Worm (Caenorhabditis elegans) whole organism, L4 larva: ENCODE results near the gene Y54G2A.37.
"Not testable (repeated sequence)": the region's sequence is repeated elsewhere in the genome, so short reads cannot be mapped to it uniquely, and the experiment has no call there.

ENCODE experiments used
- D1046.2 ChIP-seq: fragments of 200-800 bp; sonication (Bioruptor generic); IDR thresholded peaks from 2 replicates; pipeline ENCODE4 v1.3.6; 2022; ENCODE audit warnings: missing genetic modification characterization, missing compliant biosample characterization
- F10B5.3 ChIP-seq: sonication (generic microtip); optimal IDR thresholded peaks from 2 replicates; lab custom pipeline; 2016; ENCODE audit warnings: mild to moderate bottlenecking, missing genetic modification characterization, missing compliant biosample characterization
- F37D6.2 ChIP-seq: sonication (generic microtip); optimal IDR thresholded peaks from 2 replicates; lab custom pipeline; 2016; ENCODE audit warnings: mild to moderate bottlenecking, missing genetic modification characterization, missing compliant biosample characterization
- T20F7.1 ChIP-seq: fragments of 200-800 bp; sonication (Bioruptor generic); optimal IDR thresholded peaks from 2 replicates; lab custom pipeline; 2018; ENCODE audit warnings: mild to moderate bottlenecking, missing genetic modification characterization, missing compliant biosample characterization
- T26A8.4 ChIP-seq: fragments of 200-800 bp; sonication (Bioruptor generic); IDR thresholded peaks from 2 replicates; pipeline ENCODE4 v1.3.6; 2022; ENCODE audit warnings: missing genetic modification characterization, missing compliant biosample characterization
- Y105C5A.15 ChIP-seq: fragments of 200-800 bp; sonication (Bioruptor generic); IDR thresholded peaks from 2 replicates; pipeline ENCODE4 v1.3.6; 2022; ENCODE audit warnings: missing genetic modification characterization, missing compliant biosample characterization
- ama-1 ChIP-seq: fragments of 150-350 bp; optimal IDR thresholded peaks from 2 replicates; lab custom pipeline; 2014; ENCODE audit warnings: inconsistent platforms, mixed read lengths
- arid-1 ChIP-seq: fragments of 200-800 bp; sonication (Bioruptor generic); conservative IDR thresholded peaks from 2 replicates; pipeline ENCODE4 v1.3.6; 2022; ENCODE audit warnings: missing genetic modification reagents, missing genetic modification characterization, missing compliant biosample characterization
- attf-4 ChIP-seq: sonication (generic microtip); optimal IDR thresholded peaks from 3 replicates; lab custom pipeline; 2017; ENCODE audit warnings: missing biosample characterization, missing genetic modification characterization
- ceh-28 ChIP-seq: fragments of 150-350 bp; optimal IDR thresholded peaks from 2 replicates; lab custom pipeline; 2014; ENCODE audit warnings: missing biosample characterization, missing genetic modification reagents, missing genetic modification characterization
- ceh-32 ChIP-seq: sonication (generic microtip); optimal IDR thresholded peaks from 2 replicates; lab custom pipeline; 2016; ENCODE audit warnings: mild to moderate bottlenecking, missing genetic modification characterization, missing compliant biosample characterization; ENCODE audit not compliant: poor library complexity
- ceh-82 ChIP-seq: sonication (generic microtip); optimal IDR thresholded peaks from 2 replicates; lab custom pipeline; 2017; ENCODE audit warnings: missing biosample characterization, missing genetic modification characterization
- daf-12 ChIP-seq: fragments of 150-350 bp; optimal IDR thresholded peaks from 2 replicates; lab custom pipeline; 2014; ENCODE audit warnings: missing biosample characterization, missing genetic modification reagents, missing genetic modification characterization
- daf-16 ChIP-seq, 3 experiments: sonication (generic microtip); optimal IDR thresholded peaks; 2 replicates each; lab custom pipeline; 2016 to 2017; ENCODE audit warnings: missing genetic modification characterization in 3 of 3, missing genetic modification reagents in 3 of 3, mild to moderate bottlenecking in 2 of 3, missing compliant biosample characterization in 2 of 3, missing biosample characterization in 1 of 3, moderate library complexity in 1 of 3
- dmd-8 ChIP-seq: fragments of 200-800 bp; sonication (Bioruptor generic); IDR thresholded peaks from 2 replicates; pipeline ENCODE4 v1.3.6; 2022; ENCODE audit warnings: missing genetic modification characterization, missing compliant biosample characterization
- dpl-1 ChIP-seq: fragments of 150-350 bp; optimal IDR thresholded peaks from 2 replicates; lab custom pipeline; 2014; ENCODE audit warnings: missing biosample characterization, missing genetic modification reagents, missing genetic modification characterization
- egl-27 ChIP-seq: sonication (generic microtip); optimal IDR thresholded peaks from 3 replicates; lab custom pipeline; 2017; ENCODE audit warnings: missing biosample characterization, missing genetic modification reagents, missing genetic modification characterization
- egl-43 ChIP-seq: fragments of 200-800 bp; sonication (Bioruptor generic); IDR thresholded peaks from 2 replicates; pipeline ENCODE4 v1.3.6; 2022; ENCODE audit warnings: missing genetic modification reagents, missing genetic modification characterization, missing compliant biosample characterization
- hif-1 ChIP-seq, 2 experiments: sonication (generic microtip); optimal IDR thresholded peaks; 2 replicates each; lab custom pipeline; 2016 to 2017; ENCODE audit warnings: missing compliant biosample characterization in 2 of 2, missing genetic modification characterization in 2 of 2, missing genetic modification reagents in 2 of 2, missing genotype in 2 of 2, mild to moderate bottlenecking in 1 of 2
- hlh-11 ChIP-seq: fragments of 200-800 bp; sonication (Bioruptor generic); optimal IDR thresholded peaks from 2 replicates; lab custom pipeline; 2018; ENCODE audit warnings: mild to moderate bottlenecking, missing genetic modification characterization, missing compliant biosample characterization
- hmg-1.1 ChIP-seq: fragments of 200-800 bp; sonication (Bioruptor generic); IDR thresholded peaks from 2 replicates; pipeline ENCODE4 v1.3.6; 2022; ENCODE audit warnings: missing genetic modification reagents, missing genetic modification characterization, missing compliant biosample characterization
- lim-7 ChIP-seq: fragments of 200-800 bp; sonication (Bioruptor generic); IDR thresholded peaks from 2 replicates; pipeline ENCODE4 v1.3.6; 2022; ENCODE audit warnings: missing genetic modification characterization, missing compliant biosample characterization
- lin-13 ChIP-seq: fragments of 150-350 bp; optimal IDR thresholded peaks from 2 replicates; lab custom pipeline; 2014; ENCODE audit warnings: missing biosample characterization, missing genetic modification reagents, missing genetic modification characterization
- lin-15B ChIP-seq: fragments of 150-350 bp; sonication (generic microtip); optimal IDR thresholded peaks from 3 replicates; lab custom pipeline; 2014; ENCODE audit warnings: missing biosample characterization, missing genetic modification characterization
- lin-29 ChIP-seq: fragments of 200-800 bp; sonication (Bioruptor generic); IDR thresholded peaks from 2 replicates; pipeline ENCODE4 v1.3.6; 2022; ENCODE audit warnings: missing genetic modification reagents, missing genetic modification characterization, missing compliant biosample characterization
- lsy-2 ChIP-seq, 2 experiments: fragments of 150-350 bp in 1 of 2; sonication (generic microtip) in 1 of 2; optimal IDR thresholded peaks; 2 replicates each; lab custom pipeline; 2014 to 2017; ENCODE audit warnings: missing biosample characterization in 2 of 2, missing genetic modification characterization in 2 of 2
- madf-9 ChIP-seq: fragments of 200-800 bp; sonication (Bioruptor generic); conservative IDR thresholded peaks from 2 replicates; pipeline ENCODE4 v1.3.6; 2022; ENCODE audit warnings: missing genetic modification reagents, missing genetic modification characterization, missing compliant biosample characterization
- mdl-1 ChIP-seq, 2 experiments: fragments of 150-350 bp in 1 of 2; sonication (generic microtip) in 1 of 2; optimal IDR thresholded peaks; 2 replicates each; lab custom pipeline; 2014 to 2017; ENCODE audit warnings: missing biosample characterization in 2 of 2, missing genetic modification characterization in 2 of 2
- mes-2 ChIP-seq: sonication (generic microtip); optimal IDR thresholded peaks from 2 replicates; lab custom pipeline; 2016; ENCODE audit warnings: missing genotype, mild to moderate bottlenecking, missing genetic modification characterization, missing compliant biosample characterization; ENCODE audit not compliant: poor library complexity, severe bottlenecking
- mxl-3 ChIP-seq: fragments of 200-800 bp; sonication (Bioruptor generic); optimal IDR thresholded peaks from 2 replicates; lab custom pipeline; 2018; ENCODE audit warnings: mild to moderate bottlenecking, missing genetic modification characterization, missing compliant biosample characterization
- nhr-10 ChIP-seq: fragments of 150-350 bp; optimal IDR thresholded peaks from 2 replicates; lab custom pipeline; 2014; ENCODE audit warnings: missing biosample characterization, missing genetic modification characterization
- nhr-102 ChIP-seq: sonication (generic microtip); optimal IDR thresholded peaks from 2 replicates; lab custom pipeline; 2016; ENCODE audit warnings: mild to moderate bottlenecking, missing genetic modification characterization, moderate library complexity, missing compliant biosample characterization
- nhr-11 ChIP-seq: fragments of 150-350 bp; optimal IDR thresholded peaks from 2 replicates; lab custom pipeline; 2014; ENCODE audit warnings: missing biosample characterization, missing genetic modification characterization
- nhr-111 ChIP-seq: fragments of 200-800 bp; sonication (Bioruptor generic); optimal IDR thresholded peaks from 2 replicates; lab custom pipeline; 2018; ENCODE audit warnings: mild to moderate bottlenecking, missing genetic modification characterization, missing compliant biosample characterization
- nhr-28 ChIP-seq: fragments of 150-350 bp; optimal IDR thresholded peaks from 2 replicates; lab custom pipeline; 2014; ENCODE audit warnings: missing biosample characterization, missing genetic modification characterization
- nhr-42 ChIP-seq: fragments of 200-800 bp; sonication (Bioruptor generic); IDR thresholded peaks from 2 replicates; pipeline ENCODE4 v1.3.6; 2022; ENCODE audit warnings: missing genetic modification characterization, missing compliant biosample characterization
- nhr-6 ChIP-seq: fragments of 150-350 bp; optimal IDR thresholded peaks from 2 replicates; lab custom pipeline; 2014; ENCODE audit warnings: missing biosample characterization, missing genetic modification characterization
- pha-4 ChIP-seq, 2 experiments: fragments of 150-350 bp in 1 of 2; fragments of 200-800 bp in 1 of 2; sonication (Bioruptor generic) in 1 of 2; IDR thresholded peaks in 1 of 2; optimal IDR thresholded peaks in 1 of 2; 2 replicates each; pipeline versions ENCODE4 v1.3.6 to Lab custom; 2014 to 2022; ENCODE audit warnings: missing genetic modification characterization in 2 of 2, missing genetic modification reagents in 2 of 2, missing biosample characterization in 1 of 2, missing compliant biosample characterization in 1 of 2
- pqm-1 ChIP-seq: sonication (generic microtip); optimal IDR thresholded peaks from 2 replicates; lab custom pipeline; 2017; ENCODE audit warnings: missing biosample characterization, missing genetic modification characterization
- rbr-2 ChIP-seq: sonication (generic microtip); optimal IDR thresholded peaks from 2 replicates; lab custom pipeline; 2016; ENCODE audit warnings: missing genotype, missing genetic modification characterization, missing compliant biosample characterization
- set-16 ChIP-seq: fragments of 200-800 bp; sonication (Bioruptor generic); IDR thresholded peaks from 2 replicates; pipeline ENCODE4 v1.3.6; 2022; ENCODE audit warnings: missing genetic modification reagents, missing genetic modification characterization, missing compliant biosample characterization
- spr-1 ChIP-seq: sonication (generic microtip); optimal IDR thresholded peaks from 2 replicates; lab custom pipeline; 2016; ENCODE audit warnings: mild to moderate bottlenecking, missing genetic modification characterization, missing compliant biosample characterization
- spr-3 ChIP-seq: fragments of 200-800 bp; sonication (Bioruptor generic); optimal IDR thresholded peaks from 2 replicates; lab custom pipeline; 2018; ENCODE audit warnings: mild to moderate bottlenecking, missing genetic modification characterization, missing compliant biosample characterization
- tra-1 ChIP-seq: fragments of 200-800 bp; sonication (Bioruptor generic); IDR thresholded peaks from 2 replicates; pipeline ENCODE4 v1.3.6; 2022; ENCODE audit warnings: missing genetic modification reagents, missing genetic modification characterization, missing compliant biosample characterization
- unc-62 ChIP-seq, 3 experiments: fragments of 150-350 bp in 1 of 3; sonication (generic microtip); optimal IDR thresholded peaks in 2 of 3; peaks in 1 of 3; 1 replicate in 1 of 3; 2 replicates in 2 of 3; lab custom pipeline; 2014 to 2017; ENCODE audit warnings: missing biosample characterization in 3 of 3, missing genetic modification characterization in 3 of 3, missing genetic modification reagents in 3 of 3, missing genotype in 1 of 3
- zag-1 ChIP-seq: fragments of 150-350 bp; optimal IDR thresholded peaks from 2 replicates; lab custom pipeline; 2014; ENCODE audit warnings: missing biosample characterization, missing genetic modification characterization

The Y54G2A.37 gene

ce11 chrIV:2788389-2788788 lies 32.1 kb upstream of the Y54G2A.37 start, which contains the start of gene atln-1:
Gene atln-1 (plus strand): TSS chrIV:2788689.
- not testable (repeated sequence) for TF ChIP-seq rbr-2 (tag; lab: Kevin White, UChicago); lim-7 (GFP tag; lab: Robert Waterston, UW); pqm-1 (tag; lab: Kevin White, UChicago)
- TF ChIP-seq, all 104 proteins: peak for 0; not testable (repeated sequence) for 104

ce11 chrIV:2793956-2794355 lies 26.6 kb upstream of the Y54G2A.37 start:
- TF ChIP-seq lin-29 (GFP tag; lab: Robert Waterston, UW) (no peak), egl-43 (GFP tag; lab: Robert Waterston, UW) (no peak), nhr-111 (GFP tag; lab: Kevin White, UChicago) (no peak)

- TF ChIP-seq mxl-3 (GFP tag; lab: Kevin White, UChicago): no peak
- no peak for TF ChIP-seq ceh-82 (tag; lab: Kevin White, UChicago)
- no peak for TF ChIP-seq F10B5.3 (tag; lab: Kevin White, UChicago)
- no peak for TF ChIP-seq nhr-102 (tag; lab: Kevin White, UChicago)
- no peak for TF ChIP-seq egl-27
- no peak for TF ChIP-seq dpl-1
- TF ChIP-seq daf-12: no peak
- TF ChIP-seq ama-1 (lab: Kevin White, UChicago): no peak
- TF ChIP-seq rbr-2 (tag; lab: Kevin White, UChicago): no peak
- no peak for TF ChIP-seq tra-1 (GFP tag; lab: Robert Waterston, UW)
- no peak for TF ChIP-seq nhr-6 (tag; lab: Kevin White, UChicago)
- TF ChIP-seq hlh-11: peak; percentile 53
- no peak for TF ChIP-seq nhr-11 (tag; lab: Kevin White, UChicago)
- peak in 1 of 2 experiments; percentile 57 for TF ChIP-seq daf-16 (GFP tag; optimal IDR thresholded peaks at IDR 0.05; lab: Kevin White, UChicago)
- TF ChIP-seq daf-16 (tag; optimal IDR thresholded peaks at IDR 0.05; lab: Kevin White, UChicago): peak; percentile 97
- TF ChIP-seq lin-15B (tag; lab: Kevin White, UChicago): no peak
- TF ChIP-seq spr-1: no peak
- no peak for TF ChIP-seq mdl-1 (tag; optimal IDR thresholded peaks at IDR 0.05; lab: Kevin White, UChicago)
- TF ChIP-seq dmd-8 (GFP tag; lab: Robert Waterston, UW): no peak
- no peak for TF ChIP-seq ceh-28
- TF ChIP-seq D1046.2 (GFP tag; lab: Robert Waterston, UW): no peak
- TF ChIP-seq mes-2 (tag; lab: Kevin White, UChicago): no peak
- TF ChIP-seq zag-1 (tag; lab: Kevin White, UChicago): no peak
- TF ChIP-seq lin-13: no peak
- TF ChIP-seq nhr-28 (tag; lab: Kevin White, UChicago): peak; percentile 35
- no peak for TF ChIP-seq attf-4 (tag; lab: Kevin White, UChicago)
- no peak for TF ChIP-seq T26A8.4 (GFP tag; lab: Robert Waterston, UW)
- TF ChIP-seq nhr-42 (GFP tag; lab: Robert Waterston, UW): no peak
- TF ChIP-seq pha-4 (GFP tag; IDR thresholded peaks at IDR 0.05; lab: Robert Waterston, UW): no peak
- TF ChIP-seq pha-4 (tag; optimal IDR thresholded peaks at IDR 0.05; lab: Kevin White, UChicago): no peak
- no peak for TF ChIP-seq F37D6.2
- no peak for TF ChIP-seq ceh-32 (tag; lab: Kevin White, UChicago)
- TF ChIP-seq lsy-2 (tag; optimal IDR thresholded peaks at IDR 0.05; lab: Kevin White, UChicago): no peak
- peak in 1 of 2 experiments; percentile 38 for TF ChIP-seq unc-62 (GFP tag; optimal IDR thresholded peaks at IDR 0.05 in 1 of 2; lab: Kevin White, UChicago)
- TF ChIP-seq unc-62 (tag; optimal IDR thresholded peaks at IDR 0.05; lab: Kevin White, UChicago): no peak
- TF ChIP-seq Y105C5A.15 (GFP tag; lab: Robert Waterston, UW): no peak
- no peak for TF ChIP-seq hmg-1.1
- no peak for TF ChIP-seq nhr-10 (tag; lab: Kevin White, UChicago)
- no peak for TF ChIP-seq spr-3
- TF ChIP-seq set-16 (GFP tag; lab: Robert Waterston, UW): no peak
- no peak for TF ChIP-seq madf-9 (GFP tag; lab: Robert Waterston, UW)
- no peak for TF ChIP-seq hif-1 (tag; optimal IDR thresholded peaks at IDR 0.05; lab: Kevin White, UChicago)
- TF ChIP-seq T20F7.1 (GFP tag; lab: Kevin White, UChicago): no peak
- TF ChIP-seq arid-1: no peak
Measured at ce11 chrIV:2798339-2798738, 22.2 kb upstream of the Y54G2A.37 start, which contains the start of gene Y54G2A.52. Gene Y54G2A.52 (minus strand): TSS chrIV:2798686.
